Fruit fly (Drosophila melanogaster): ENCODE measurements around the gene Mulk.

The Mulk gene

dm6 chr2L:10314327-10315210 is 44.7 kb downstream of the Mulk start, which contains the start of the genes Usp14 and CG4972 (continued):
- TF ChIP-seq Myb (GFP tag; optimal IDR thresholded peaks at IDR 0.05) (peak; percentile 41), Bdp1 (GFP tag; optimal IDR thresholded peaks at IDR 0.05) (no peak), D (optimal IDR thresholded peaks at IDR 0.05) (no peak), D (GFP tag; optimal IDR thresholded peaks at IDR 0.05) (no peak), pzg (GFP tag; optimal IDR thresholded peaks at IDR 0.05) (peak; percentile 40), nmo (GFP tag; optimal IDR thresholded peaks at IDR 0.05) (peak; percentile 71), Chrac-16 (GFP tag; optimal IDR thresholded peaks at IDR 0.05) (no peak), BEAF-32 (GFP tag; optimal IDR thresholded peaks at IDR 0.05) (peak; percentile 80), Nf-YB (GFP tag; optimal IDR thresholded peaks at IDR 0.05) (no peak), Dip3 (GFP tag; optimal IDR thresholded peaks at IDR 0.05) (no peak), grau (tag; optimal IDR thresholded peaks at IDR 0.05) (peak; percentile 25), Opbp (GFP tag; IDR thresholded peaks at IDR 0.05; ENCODE audit: partially characterized antibody) (no peak), CG1832 (GFP tag; optimal IDR thresholded peaks at IDR 0.05) (no peak), Mes4 (GFP tag; optimal IDR thresholded peaks at IDR 0.05) (no peak), fd64A (GFP tag; optimal IDR thresholded peaks at IDR 0.05) (no peak), zen (tag; optimal IDR thresholded peaks at IDR 0.05) (peak; percentile 8), psq (GFP tag; optimal IDR thresholded peaks at IDR 0.05) (no peak), dmrt99B (tag; optimal IDR thresholded peaks at IDR 0.05) (no peak), schlank (tag; optimal IDR thresholded peaks at IDR 0.05) (no peak), CG7928 (GFP tag; optimal IDR thresholded peaks at IDR 0.05) (no peak), Scr (GFP tag; IDR thresholded peaks at IDR 0.05; ENCODE audit: partially characterized antibody) (peak; percentile 54; the same call in 1 of the 2 replicates), CG13287 (GFP tag; IDR thresholded peaks at IDR 0.05; ENCODE audit: partially characterized antibody) (peak; percentile 23; the same call in 1 of the 2 replicates), CG30431 (GFP tag; optimal IDR thresholded peaks at IDR 0.05) (no peak), Asciz (GFP tag; optimal IDR thresholded peaks at IDR 0.05) (no peak), tup (GFP tag; optimal IDR thresholded peaks at IDR 0.05) (no peak), cas (GFP tag; IDR thresholded peaks at IDR 0.05) (no peak), Meics (GFP tag; optimal IDR thresholded peaks at IDR 0.05) (no peak), bigmax (GFP tag; optimal IDR thresholded peaks at IDR 0.05) (peak; percentile 90), CG16813 (GFP tag; IDR thresholded peaks at IDR 0.05; ENCODE audit: partially characterized antibody) (0 out of 3 replicates have a peak, but pooled peaks have one; percentile 41), CG13775 (GFP tag; optimal IDR thresholded peaks at IDR 0.05) (peak; percentile 8), zfh2 (GFP tag; optimal IDR thresholded peaks at IDR 0.05) (no peak), CG18011 (GFP tag; optimal IDR thresholded peaks at IDR 0.05) (no peak), da (GFP tag; optimal IDR thresholded peaks at IDR 0.05) (no peak), chinmo (GFP tag; IDR thresholded peaks at IDR 0.05; ENCODE audit: partially characterized antibody) (no peak), CG3847 (GFP tag; IDR thresholded peaks at IDR 0.05) (no peak), C15 (GFP tag; IDR thresholded peaks at IDR 0.05) (no peak), CG12391 (tag; optimal IDR thresholded peaks at IDR 0.05) (peak; percentile 38), pfk (GFP tag; optimal IDR thresholded peaks at IDR 0.05) (peak; percentile 92), sug (tag; optimal IDR thresholded peaks at IDR 0.05) (no peak), crp (GFP tag; optimal IDR thresholded peaks at IDR 0.05) (peak in 1 of 2 experiments; percentile 78), CG15696 (tag; optimal IDR thresholded peaks at IDR 0.05) (no peak), az2 (GFP tag; optimal IDR thresholded peaks at IDR 0.05) (no peak), CG2120 (GFP tag; optimal IDR thresholded peaks at IDR 0.05) (peak; percentile 29), zf30C (GFP tag; optimal IDR thresholded peaks at IDR 0.05) (no peak), CG15479 (GFP tag; optimal IDR thresholded peaks at IDR 0.05) (no peak), CG32767 (GFP tag; IDR thresholded peaks at IDR 0.05) (no peak), Elba2 (GFP tag; optimal IDR thresholded peaks at IDR 0.05) (peak; percentile 3), ewg (GFP tag; optimal IDR thresholded peaks at IDR 0.05) (peak; percentile 13)

Measured in whole organism, embryonic.